Fruit fly (Drosophila melanogaster) Kc167 (cell line): Measurements from ENCODE around the gene atms.

ENCODE experiments used
- Myc ChIP-seq: fragments of >200 bp; optimal IDR thresholded peaks from 2 replicates; lab custom pipeline; 2017; ENCODE audit warnings: missing external identifiers
- Sin3A ChIP-seq: fragments of >200 bp; optimal IDR thresholded peaks from 2 replicates; lab custom pipeline; 2018; ENCODE audit warnings: missing external identifiers
- h ChIP-seq: fragments of >200 bp; optimal IDR thresholded peaks from 3 replicates; lab custom pipeline; 2018; ENCODE audit warnings: missing external identifiers
- insv ChIP-seq: fragments of >200 bp; optimal IDR thresholded peaks from 3 replicates; lab custom pipeline; 2018; ENCODE audit warnings: missing external identifiers
- psq ChIP-seq: fragments of >200 bp; optimal IDR thresholded peaks from 2 replicates; lab custom pipeline; 2017; ENCODE audit warnings: missing external identifiers
- ttk ChIP-seq: sonication (Bioruptor generic); optimal IDR thresholded peaks from 2 replicates; lab custom pipeline; 2017; ENCODE audit warnings: missing external identifiers

atms gene

DNA sequence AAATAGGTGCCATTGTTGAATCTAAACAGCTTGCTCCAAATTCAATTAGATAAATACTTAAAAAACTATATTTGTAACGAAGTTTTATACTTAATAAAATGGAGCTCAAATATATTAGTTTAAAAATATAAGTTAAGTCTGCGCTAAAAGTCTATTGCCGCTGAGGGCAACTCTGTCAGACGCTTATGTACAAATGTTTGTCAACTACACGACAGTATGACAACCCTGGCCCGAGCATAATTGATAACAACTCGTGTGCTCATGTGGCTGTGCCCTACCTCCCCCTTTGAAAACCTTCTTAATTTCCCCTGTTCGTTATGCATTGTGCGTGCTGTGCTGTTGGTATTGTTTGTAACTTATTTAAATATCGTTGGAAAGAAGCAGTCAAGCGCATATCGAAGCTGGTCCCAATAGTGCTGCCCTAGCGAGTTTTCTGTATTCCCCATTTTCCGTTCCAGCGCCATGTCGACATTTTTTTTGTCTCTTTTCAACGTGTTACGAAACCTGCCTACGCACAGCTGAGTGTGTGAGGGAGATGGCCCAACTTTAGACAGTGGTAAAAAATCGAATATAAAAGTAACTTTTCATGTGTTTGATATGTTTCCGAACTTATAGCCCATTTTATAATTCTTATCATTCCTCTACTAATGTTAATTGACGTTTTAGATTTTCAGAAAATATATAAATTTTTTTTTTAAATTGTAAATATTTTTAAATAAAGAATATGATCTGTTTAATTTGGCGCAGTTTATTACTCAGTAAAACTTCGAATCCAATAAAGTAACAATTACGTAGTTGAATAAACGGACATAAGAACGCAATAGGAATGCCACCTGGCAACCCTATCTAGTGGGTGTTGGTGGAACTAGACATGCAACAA lies 55.2 kb downstream of the atms start:
- no peak for TF ChIP-seq Sin3A (lab: Kevin White, UChicago)
- TF ChIP-seq Myc (lab: Kevin White, UChicago): no peak
- TF ChIP-seq psq (lab: Kevin White, UChicago): no peak
- no peak for TF ChIP-seq ttk
- TF ChIP-seq insv: no peak
- no peak for TF ChIP-seq h (lab: Kevin White, UChicago)

dm6 chr3R:4806318-4806757 lies 56.5 kb downstream of the atms start:
- no peak for TF ChIP-seq Sin3A (lab: Kevin White, UChicago)
- TF ChIP-seq psq (lab: Kevin White, UChicago): no peak
- no peak for TF ChIP-seq ttk
- TF ChIP-seq h (lab: Kevin White, UChicago): no peak
- no peak for TF ChIP-seq insv

dm6 chr3R:4807582-4807981 lies 57.7 kb downstream of the atms start:
- TF ChIP-seq h (lab: Kevin White, UChicago) (no peak), psq (lab: Kevin White, UChicago) (no peak), Myc (lab: Kevin White, UChicago) (no peak), ttk (no peak), Sin3A (lab: Kevin White, UChicago) (no peak), insv (no peak)

- TF ChIP-seq insv (no peak), ttk (no peak), Sin3A (lab: Kevin White, UChicago) (no peak), Myc (lab: Kevin White, UChicago) (no peak), h (lab: Kevin White, UChicago) (no peak), psq (lab: Kevin White, UChicago) (no peak)
These were observed 60.3 kb downstream of the atms start for dm6 chr3R:4809944-4810653.

DNA sequence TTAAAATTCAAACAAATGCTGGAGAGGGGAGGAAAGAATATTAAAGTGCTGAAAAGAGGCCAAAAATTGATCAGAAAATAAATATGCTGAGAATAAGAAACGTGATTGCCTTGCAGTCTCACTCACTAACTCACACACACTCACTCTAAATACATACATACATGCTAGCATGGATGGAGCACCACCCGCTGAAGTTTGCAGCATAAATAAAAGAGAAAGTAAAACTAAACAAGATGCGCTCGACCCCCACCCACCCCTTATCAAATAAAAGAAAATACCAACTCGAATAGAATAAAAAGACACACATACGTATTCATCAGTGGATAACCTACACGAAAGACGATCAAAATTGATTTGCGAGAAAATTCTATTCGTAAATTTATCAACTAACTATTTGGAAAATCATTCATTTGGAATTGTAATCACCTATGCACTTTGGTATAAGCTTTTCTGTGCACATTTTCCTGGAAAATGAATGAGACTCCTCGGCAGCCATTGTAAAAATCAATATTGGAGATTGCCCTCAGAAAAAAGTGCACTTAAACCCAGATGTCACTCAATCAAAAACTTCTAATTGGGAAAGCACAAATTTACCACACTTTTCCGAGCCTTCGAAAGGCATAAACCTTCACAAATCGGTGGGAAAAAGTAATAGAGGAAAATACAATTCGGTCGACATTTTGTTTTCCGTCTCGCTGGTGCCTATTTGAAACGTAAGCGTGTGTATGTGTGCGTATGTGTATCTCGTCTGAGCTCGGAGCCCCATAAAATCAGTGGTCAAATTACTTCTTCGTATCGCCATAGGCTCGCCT lies 61.5 kb downstream of the atms start, which contains the start of gene Gmppb:
TSS of gene Gmppb (plus strand) at position 321 of the 812 bp plus-strand sequence.
- no peak for TF ChIP-seq psq (lab: Kevin White, UChicago)
- no peak for TF ChIP-seq Sin3A (lab: Kevin White, UChicago)
- no peak for TF ChIP-seq h (lab: Kevin White, UChicago)
- TF ChIP-seq ttk: no peak
- no peak for TF ChIP-seq Myc (lab: Kevin White, UChicago)
- TF ChIP-seq insv: no peak

dm6 chr3R:4811936-4812534 lies 62.2 kb downstream of the atms start, which contains the start of the genes Hus1-like and ctrip:
TSS of gene Hus1-like (minus strand) at chr3R:4812096.
TSS of gene ctrip (minus strand) at chr3R:4812096.
- TF ChIP-seq ttk (no peak), Sin3A (lab: Kevin White, UChicago) (no peak), insv (no peak)

DNA sequence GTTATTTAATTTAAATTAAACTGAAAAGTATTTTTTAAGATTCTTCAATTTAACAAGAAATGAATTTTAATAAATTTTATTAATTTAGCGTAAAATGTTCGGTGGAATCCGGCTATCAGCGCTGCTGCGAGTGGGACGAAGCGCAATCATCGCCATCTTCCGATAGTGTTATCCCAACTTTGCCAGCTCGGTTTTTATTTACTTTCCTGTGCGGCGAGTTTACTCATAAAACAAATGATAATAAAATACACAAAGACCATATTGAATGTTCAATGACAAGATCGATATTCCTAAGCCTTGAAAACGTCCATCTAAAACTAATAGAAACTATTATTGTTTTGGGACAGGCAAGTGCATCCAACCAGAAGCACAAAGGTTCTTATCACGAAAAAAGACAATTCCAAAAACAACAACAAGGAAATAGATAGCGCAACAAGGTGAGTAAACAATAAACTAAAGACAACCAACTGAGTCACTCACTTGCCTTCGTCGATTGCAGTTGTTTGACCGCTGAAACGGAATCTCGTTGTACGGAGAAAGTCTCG lies 63.4 kb downstream of the atms start:
- TF ChIP-seq insv: no peak
- TF ChIP-seq Sin3A (lab: Kevin White, UChicago): no peak
- no peak for TF ChIP-seq h (lab: Kevin White, UChicago)
- no peak for TF ChIP-seq psq (lab: Kevin White, UChicago)
- no peak for TF ChIP-seq Myc (lab: Kevin White, UChicago)
- no peak for TF ChIP-seq ttk

DNA sequence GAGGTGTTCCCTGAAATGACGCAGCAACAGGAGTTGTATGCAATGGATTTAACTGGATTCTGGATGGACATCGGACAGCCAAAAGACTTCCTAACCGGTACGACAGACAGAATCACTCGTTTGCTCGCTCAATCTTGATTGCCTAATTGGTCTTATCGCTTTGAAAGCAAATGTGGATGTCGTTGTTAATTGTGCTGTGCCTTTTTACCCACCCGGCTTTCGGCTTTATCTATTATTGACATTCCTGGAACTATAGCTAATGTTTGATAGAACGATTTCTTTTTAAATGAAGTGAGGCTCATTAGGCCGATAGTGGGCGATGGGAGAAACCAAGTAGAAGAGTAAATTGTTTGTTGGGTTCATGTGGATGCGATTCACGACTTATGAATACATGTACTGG lies 64.8 kb downstream of the atms start:
- no peak for TF ChIP-seq h (lab: Kevin White, UChicago)
- no peak for TF ChIP-seq psq (lab: Kevin White, UChicago)
- TF ChIP-seq insv: no peak
- no peak for TF ChIP-seq Myc (lab: Kevin White, UChicago)
- no peak for TF ChIP-seq Sin3A (lab: Kevin White, UChicago)
- no peak for TF ChIP-seq ttk

DNA sequence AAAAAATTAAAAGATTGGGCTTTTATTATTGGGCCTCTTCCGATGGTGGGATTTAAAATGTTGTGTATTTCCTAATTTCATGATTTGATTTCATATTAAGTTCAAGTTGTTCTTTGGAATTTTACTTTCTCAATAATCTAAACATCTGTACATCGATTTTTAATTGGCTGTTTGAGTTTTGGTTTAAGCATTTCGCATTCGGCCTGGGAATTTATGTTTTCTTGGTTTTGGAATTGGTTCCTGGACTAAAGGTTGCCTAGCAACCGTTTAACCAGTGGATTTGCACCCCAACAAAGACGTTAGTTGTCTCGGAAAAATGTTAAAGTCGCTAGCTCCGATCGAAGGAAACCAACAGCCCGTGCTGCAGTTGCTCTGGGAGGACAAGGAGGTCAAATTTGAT lies 66.2 kb downstream of the atms start, which contains the start of gene BBS5:
TSS of gene BBS5 (plus strand) at position 301 of the 400 bp plus-strand sequence.
- no peak for TF ChIP-seq Myc (lab: Kevin White, UChicago)
- no peak for TF ChIP-seq psq (lab: Kevin White, UChicago)
- TF ChIP-seq h (lab: Kevin White, UChicago): no peak
- TF ChIP-seq Sin3A (lab: Kevin White, UChicago): no peak
- no peak for TF ChIP-seq insv
- TF ChIP-seq ttk: no peak

- no peak for TF ChIP-seq ttk
- TF ChIP-seq insv: no peak
- no peak for TF ChIP-seq h (lab: Kevin White, UChicago)
- TF ChIP-seq Sin3A (lab: Kevin White, UChicago): no peak
- no peak for TF ChIP-seq psq (lab: Kevin White, UChicago)
- no peak for TF ChIP-seq Myc (lab: Kevin White, UChicago)
These were observed 71.3 kb downstream of the atms start, which contains the start of gene CG14657 for dm6 chr3R:4821098-4821605. TSS of gene CG14657 (minus strand) at chr3R:4821432.
